Worm (Caenorhabditis elegans) whole organism, young adult: ENCODE data around the gene C47D12.4.

Source experiments
- B0261.1 ChIP-seq: sonication (generic microtip); optimal IDR thresholded peaks from 2 replicates; lab custom pipeline; 2016; ENCODE audit warnings: mild to moderate bottlenecking, missing genetic modification characterization, moderate library complexity, missing compliant biosample characterization
- F23B12.7 ChIP-seq: sonication (generic microtip); optimal IDR thresholded peaks from 2 replicates; lab custom pipeline; 2017; ENCODE audit warnings: missing genetic modification characterization, mild to moderate bottlenecking, missing compliant biosample characterization, antibody characterized with exemption, moderate library complexity; ENCODE audit not compliant: insufficient read depth
- F33H1.4 ChIP-seq: fragments of 200-800 bp; sonication (Bioruptor generic); IDR thresholded peaks from 2 replicates; pipeline ENCODE4 v1.3.6; 2022; ENCODE audit warnings: missing genetic modification reagents, missing genetic modification characterization, missing compliant biosample characterization
- F52B5.7 ChIP-seq: sonication (generic microtip); optimal IDR thresholded peaks from 2 replicates; lab custom pipeline; 2016; ENCODE audit warnings: mild to moderate bottlenecking, missing genetic modification characterization, missing compliant biosample characterization
- K11D2.4 ChIP-seq: fragments of 200-800 bp; sonication (Bioruptor generic); IDR thresholded peaks from 2 replicates; pipeline ENCODE4 v1.3.6; 2022; ENCODE audit warnings: missing genetic modification reagents, missing genetic modification characterization, missing compliant biosample characterization
- T26A5.8 ChIP-seq: sonication (generic microtip); optimal IDR thresholded peaks from 2 replicates; lab custom pipeline; 2016; ENCODE audit warnings: missing genetic modification characterization, missing compliant biosample characterization
- Y53G8AR.9 ChIP-seq: fragments of 200-800 bp; sonication (Bioruptor generic); conservative IDR thresholded peaks from 2 replicates; pipeline ENCODE4 v1.3.6; 2022; ENCODE audit warnings: missing genetic modification reagents, missing genetic modification characterization, missing compliant biosample characterization
- Y67H2A.10 ChIP-seq: fragments of 200-800 bp; sonication (Bioruptor generic); conservative IDR thresholded peaks from 2 replicates; pipeline ENCODE4 v1.3.6; 2022; ENCODE audit warnings: missing genetic modification reagents, missing genetic modification characterization, missing compliant biosample characterization
- ama-1 ChIP-seq, 3 experiments: fragments of 150-350 bp in 1 of 3; sonication (generic microtip) in 2 of 3; optimal IDR thresholded peaks; 2 replicates each; lab custom pipeline; 2014 to 2018; ENCODE audit warnings: missing biosample characterization in 2 of 3, missing genetic modification characterization in 2 of 3, missing genetic modification reagents in 2 of 3
- aptf-3 ChIP-seq: fragments of 200-800 bp; sonication (Bioruptor generic); IDR thresholded peaks from 2 replicates; pipeline ENCODE4 v1.3.6; 2022; ENCODE audit warnings: missing genetic modification characterization, missing compliant biosample characterization
- attf-5 ChIP-seq: fragments of 200-800 bp; sonication (Bioruptor generic); optimal IDR thresholded peaks from 2 replicates; lab custom pipeline; 2018; ENCODE audit warnings: mild to moderate bottlenecking, missing genetic modification characterization, missing compliant biosample characterization
- ceh-91 ChIP-seq: fragments of 200-800 bp; sonication (Bioruptor generic); IDR thresholded peaks from 2 replicates; pipeline ENCODE4 v1.3.6; 2022; ENCODE audit warnings: missing genetic modification reagents, missing genetic modification characterization, missing compliant biosample characterization
- chd-7 ChIP-seq: sonication (generic microtip); optimal IDR thresholded peaks from 2 replicates; lab custom pipeline; 2016; ENCODE audit warnings: mild to moderate bottlenecking, missing genetic modification characterization, moderate library complexity, missing compliant biosample characterization
- die-1 ChIP-seq: sonication (generic microtip); optimal IDR thresholded peaks from 2 replicates; lab custom pipeline; 2016; ENCODE audit warnings: missing genotype, mild to moderate bottlenecking, missing genetic modification characterization, missing compliant biosample characterization
- dox-1 ChIP-seq: fragments of 200-800 bp; sonication (Bioruptor generic); IDR thresholded peaks from 2 replicates; pipeline ENCODE4 v1.3.6; 2022; ENCODE audit warnings: missing genetic modification reagents, missing genetic modification characterization, missing compliant biosample characterization
- ekl-4 ChIP-seq: fragments of 200-800 bp; sonication (Bioruptor generic); IDR thresholded peaks from 2 replicates; pipeline ENCODE4 v1.3.6; 2022; ENCODE audit warnings: missing genetic modification reagents, missing genetic modification characterization, missing compliant biosample characterization
- ets-4 ChIP-seq: fragments of 200-800 bp; sonication (Bioruptor generic); optimal IDR thresholded peaks from 2 replicates; lab custom pipeline; 2018; ENCODE audit warnings: mild to moderate bottlenecking, missing genetic modification characterization, missing compliant biosample characterization
- gei-17 ChIP-seq: fragments of 200-800 bp; sonication (Bioruptor generic); optimal IDR thresholded peaks from 2 replicates; lab custom pipeline; 2018; ENCODE audit warnings: mild to moderate bottlenecking, missing genetic modification characterization, missing compliant biosample characterization
- him-1 ChIP-seq: sonication (generic microtip); optimal IDR thresholded peaks from 2 replicates; lab custom pipeline; 2016; ENCODE audit warnings: missing genotype, missing genetic modification reagents, missing genetic modification characterization, missing compliant biosample characterization
- hmg-20 ChIP-seq: fragments of 200-800 bp; sonication (Bioruptor generic); IDR thresholded peaks from 2 replicates; pipeline ENCODE4 v1.3.6; 2022; ENCODE audit warnings: missing genetic modification reagents, missing genetic modification characterization, missing compliant biosample characterization
- hrde-1 ChIP-seq: sonication (generic microtip); optimal IDR thresholded peaks from 2 replicates; lab custom pipeline; 2016; ENCODE audit warnings: missing genetic modification characterization, mild to moderate bottlenecking, missing compliant biosample characterization, moderate library complexity, missing genotype, missing genetic modification reagents, borderline replicate concordance
- hsf-1 ChIP-seq: fragments of 200-800 bp; sonication (Bioruptor generic); IDR thresholded peaks from 2 replicates; pipeline ENCODE4 v1.3.6; 2022; ENCODE audit warnings: missing genetic modification reagents, missing genetic modification characterization, missing compliant biosample characterization
- let-526 ChIP-seq: fragments of 200-800 bp; sonication (Bioruptor generic); IDR thresholded peaks from 2 replicates; pipeline ENCODE4 v1.3.6; 2022; ENCODE audit warnings: missing genetic modification reagents, missing genetic modification characterization, missing compliant biosample characterization
- let-607 ChIP-seq, 2 experiments: fragments of 200-800 bp in 1 of 2; sonication (Bioruptor generic) in 1 of 2; sonication (generic microtip) in 1 of 2; optimal IDR thresholded peaks; 2 replicates each; lab custom pipeline; 2016 to 2018; ENCODE audit warnings: mild to moderate bottlenecking in 2 of 2, missing compliant biosample characterization in 2 of 2, missing genetic modification characterization in 2 of 2, moderate library complexity in 2 of 2, missing genotype in 1 of 2
- lin-40 ChIP-seq: sonication (generic microtip); optimal IDR thresholded peaks from 2 replicates; lab custom pipeline; 2016; ENCODE audit warnings: missing genetic modification characterization, mild to moderate bottlenecking, missing compliant biosample characterization, missing genotype, missing genetic modification reagents
- lsy-27 ChIP-seq: sonication (generic microtip); optimal IDR thresholded peaks from 2 replicates; lab custom pipeline; 2017; ENCODE audit warnings: missing genetic modification characterization, mild to moderate bottlenecking, missing compliant biosample characterization, antibody characterized with exemption, missing genotype, borderline replicate concordance; ENCODE audit not compliant: insufficient read depth
- madf-10 ChIP-seq: sonication (generic microtip); optimal IDR thresholded peaks from 2 replicates; lab custom pipeline; 2016; ENCODE audit warnings: mild to moderate bottlenecking, missing genetic modification characterization, missing compliant biosample characterization
- madf-3 ChIP-seq: fragments of 200-800 bp; sonication (Bioruptor generic); IDR thresholded peaks from 2 replicates; pipeline ENCODE4 v1.3.6; 2022; ENCODE audit warnings: missing genetic modification reagents, missing genetic modification characterization, missing compliant biosample characterization
- mel-28 ChIP-seq: sonication (generic microtip); optimal IDR thresholded peaks from 2 replicates; lab custom pipeline; 2016; ENCODE audit warnings: borderline replicate concordance, mild to moderate bottlenecking, missing genetic modification characterization, missing compliant biosample characterization
- mes-4 ChIP-seq: sonication (generic microtip); optimal IDR thresholded peaks from 2 replicates; lab custom pipeline; 2016; ENCODE audit warnings: missing genotype, missing genetic modification characterization, missing compliant biosample characterization
- mxl-1 ChIP-seq: sonication (generic microtip); optimal IDR thresholded peaks from 2 replicates; lab custom pipeline; 2016; ENCODE audit warnings: missing genetic modification characterization, missing compliant biosample characterization
- nfya-1 ChIP-seq: sonication (generic microtip); optimal IDR thresholded peaks from 2 replicates; lab custom pipeline; 2017; ENCODE audit warnings: antibody characterized with exemption, missing compliant biosample characterization, missing genetic modification characterization, borderline replicate concordance; ENCODE audit not compliant: insufficient read depth
- nfya-2 ChIP-seq: fragments of 200-800 bp; sonication (Bioruptor generic); IDR thresholded peaks from 2 replicates; pipeline ENCODE4 v1.3.6; 2022; ENCODE audit warnings: missing genetic modification reagents, missing genetic modification characterization, missing compliant biosample characterization
- nfyb-1 ChIP-seq: fragments of 200-800 bp; sonication (Bioruptor generic); IDR thresholded peaks from 2 replicates; pipeline ENCODE4 v1.3.6; 2022; ENCODE audit warnings: missing genetic modification reagents, missing genetic modification characterization, missing compliant biosample characterization
- pbrm-1 ChIP-seq: fragments of 200-800 bp; sonication (Bioruptor generic); IDR thresholded peaks from 2 replicates; pipeline ENCODE4 v1.3.6; 2022; ENCODE audit warnings: missing genetic modification reagents, missing genetic modification characterization, missing compliant biosample characterization
- sdz-38 ChIP-seq: sonication (generic microtip); optimal IDR thresholded peaks from 2 replicates; lab custom pipeline; 2016; ENCODE audit warnings: missing genotype, missing genetic modification characterization, missing compliant biosample characterization
- snpc-1.1 ChIP-seq: sonication (generic microtip); optimal IDR thresholded peaks from 2 replicates; lab custom pipeline; 2017; ENCODE audit warnings: missing genetic modification characterization, mild to moderate bottlenecking, missing compliant biosample characterization, antibody characterized with exemption, moderate library complexity, missing genotype, missing genetic modification reagents; ENCODE audit not compliant: insufficient read depth
- snpc-4 ChIP-seq, 5 experiments: fragments of 150-350 bp in 1 of 5; sonication (generic microtip) in 4 of 5; optimal IDR thresholded peaks; 2 replicates each; lab custom pipeline; 2014 to 2018; ENCODE audit warnings: missing genetic modification characterization in 5 of 5, missing biosample characterization in 3 of 5, antibody characterized with exemption in 2 of 5, mild to moderate bottlenecking in 2 of 5, missing compliant biosample characterization in 2 of 5, missing genotype in 2 of 5, moderate library complexity in 2 of 5, missing genetic modification reagents in 1 of 5
- sptf-2 ChIP-seq: fragments of 200-800 bp; sonication (Bioruptor generic); optimal IDR thresholded peaks from 2 replicates; lab custom pipeline; 2018; ENCODE audit warnings: mild to moderate bottlenecking, missing genetic modification characterization, missing compliant biosample characterization
- tbx-9 ChIP-seq: sonication (generic microtip); optimal IDR thresholded peaks from 2 replicates; lab custom pipeline; 2016; ENCODE audit warnings: borderline replicate concordance, missing genetic modification characterization, inconsistent platforms, missing compliant biosample characterization
- zfh-2 ChIP-seq: fragments of 200-800 bp; sonication (Bioruptor generic); conservative IDR thresholded peaks from 2 replicates; pipeline ENCODE4 v1.3.6; 2022; ENCODE audit warnings: missing genetic modification reagents, missing genetic modification characterization, missing compliant biosample characterization
- ztf-22 ChIP-seq: fragments of 200-800 bp; sonication (Bioruptor generic); optimal IDR thresholded peaks from 2 replicates; lab custom pipeline; 2018; ENCODE audit warnings: mild to moderate bottlenecking, missing genetic modification characterization, moderate library complexity, missing compliant biosample characterization
- ztf-25 ChIP-seq: fragments of 200-800 bp; sonication (Bioruptor generic); IDR thresholded peaks from 2 replicates; pipeline ENCODE4 v1.3.6; 2022; ENCODE audit warnings: missing genetic modification reagents, missing genetic modification characterization, missing compliant biosample characterization
- ztf-6 ChIP-seq: fragments of 200-800 bp; sonication (Bioruptor generic); IDR thresholded peaks from 2 replicates; pipeline ENCODE4 v1.3.6; 2022; ENCODE audit warnings: missing genetic modification reagents, missing genetic modification characterization, missing compliant biosample characterization

The C47D12.4 gene

ce11 chrII:11634057-11634676, 47.4 kb upstream of the C47D12.4 start (continued):
- TF ChIP-seq snpc-1.1 (tag; lab: Kevin White, UChicago) (peak; percentile 7), ztf-22 (peak; percentile 67), gei-17 (GFP tag; lab: Kevin White, UChicago) (peak; percentile 70), let-526 (peak; percentile 23; the same call in 1 of the 2 replicates), mel-28 (tag; lab: Kevin White, UChicago) (no peak), F33H1.4 (GFP tag; lab: Robert Waterston, UW) (peak; percentile 12; the same call in 1 of the 2 replicates), ztf-25 (GFP tag; lab: Robert Waterston, UW) (no peak), attf-5 (GFP tag; lab: Kevin White, UChicago) (peak; percentile 92), let-607 (tag; optimal IDR thresholded peaks at IDR 0.05; lab: Kevin White, UChicago) (peak; percentile 87 to 89), mxl-1 (tag; lab: Kevin White, UChicago) (no peak), lsy-27 (tag; lab: Kevin White, UChicago) (no peak), nfya-1 (tag; lab: Kevin White, UChicago) (no peak), Y67H2A.10 (GFP tag; lab: Robert Waterston, UW) (no peak), F23B12.7 (tag; lab: Kevin White, UChicago) (no peak), chd-7 (tag; lab: Kevin White, UChicago) (peak; percentile 94), zfh-2 (GFP tag; lab: Robert Waterston, UW) (peak; percentile 98), hsf-1 (GFP tag; lab: Robert Waterston, UW) (no peak), sdz-38 (tag; lab: Kevin White, UChicago) (no peak), nfyb-1 (GFP tag; lab: Robert Waterston, UW) (peak; percentile 88), dox-1 (GFP tag; lab: Robert Waterston, UW) (peak; percentile 91), aptf-3 (GFP tag; lab: Robert Waterston, UW) (no peak), ztf-6 (GFP tag; lab: Robert Waterston, UW) (no peak), T26A5.8 (tag; lab: Kevin White, UChicago) (no peak), tbx-9 (tag; lab: Kevin White, UChicago) (no peak), ets-4 (GFP tag; lab: Kevin White, UChicago) (no peak), K11D2.4 (GFP tag; lab: Robert Waterston, UW) (peak; percentile 82), sptf-2 (GFP tag; lab: Kevin White, UChicago) (peak; percentile 26), pbrm-1 (GFP tag; lab: Robert Waterston, UW) (peak; percentile 79; the same call in 1 of the 2 replicates), die-1 (peak; percentile 39), hrde-1 (tag; lab: Kevin White, UChicago) (no peak), ceh-91 (GFP tag; lab: Robert Waterston, UW) (0 out of 2 replicates have a peak, but pooled peaks have one; percentile 36), hmg-20 (GFP tag; lab: Robert Waterston, UW) (no peak), Y53G8AR.9 (0 out of 2 replicates have a peak, but pooled peaks have one; percentile 47), F52B5.7 (tag; lab: Kevin White, UChicago) (peak; percentile 23), him-1 (tag; lab: Kevin White, UChicago) (no peak), lin-40 (tag; lab: Kevin White, UChicago) (peak; percentile 87), B0261.1 (no peak), madf-10 (tag; lab: Kevin White, UChicago) (peak; percentile 94), snpc-4 (GFP tag; optimal IDR thresholded peaks at IDR 0.05; lab: Kevin White, UChicago) (peak; percentile 18), snpc-4 (tag; optimal IDR thresholded peaks at IDR 0.05; lab: Kevin White, UChicago) (peak in 3 of 4 experiments; percentile 63 to 69 (median 68)), mes-4 (tag; lab: Kevin White, UChicago) (no peak), nfya-2 (GFP tag; lab: Robert Waterston, UW) (no peak), ekl-4 (peak; percentile 68; the same call in 1 of the 2 replicates), madf-3 (no peak), ama-1 (optimal IDR thresholded peaks at IDR 0.05; lab: Kevin White, UChicago) (no peak), ama-1 (GFP tag; optimal IDR thresholded peaks at IDR 0.05; lab: Kevin White, UChicago) (no peak)
